Fruit fly (Drosophila melanogaster) whole organism, embryonic: Measurements from ENCODE around the gene CG34327.
A peak's percentile ranks its signal among the peaks of the same experiment; 100 is the strongest.

Experiments used
- CG10366 ChIP-seq: fragments of 200-800 bp; sonication (Bioruptor generic); IDR thresholded peaks from 2 replicates; pipeline ENCODE4 v1.3.6; 2022; ENCODE audit warnings: missing biosample characterization, missing genetic modification characterization
- CG10543 ChIP-seq: fragments of 200-800 bp; sonication (Bioruptor generic); optimal IDR thresholded peaks from 3 replicates; lab custom pipeline; 2017; ENCODE audit warnings: missing biosample characterization, mild to moderate bottlenecking, missing genetic modification characterization, moderate library complexity
- CG10654 ChIP-seq: fragments of 200-800 bp; sonication (Bioruptor generic); optimal IDR thresholded peaks from 2 replicates; lab custom pipeline; 2016; ENCODE audit warnings: missing biosample characterization, missing genetic modification characterization
- CG11085 ChIP-seq: fragments of 200-800 bp; sonication (Bioruptor generic); IDR thresholded peaks from 2 replicates; pipeline ENCODE4 v1.3.6; 2022; ENCODE audit warnings: missing biosample characterization, missing genetic modification characterization
- CG12071 ChIP-seq: fragments of 200-800 bp; sonication (Bioruptor generic); optimal IDR thresholded peaks from 3 replicates; lab custom pipeline; 2018; ENCODE audit warnings: missing biosample characterization, mild to moderate bottlenecking, missing genetic modification characterization
- CG12299 ChIP-seq: fragments of 200-800 bp; sonication (Bioruptor generic); optimal IDR thresholded peaks from 2 replicates; lab custom pipeline; 2018; ENCODE audit warnings: missing biosample characterization, mild to moderate bottlenecking, missing genetic modification characterization
- CG13296 ChIP-seq: fragments of 200-800 bp; sonication (Bioruptor generic); optimal IDR thresholded peaks from 3 replicates; lab custom pipeline; 2018; ENCODE audit warnings: missing biosample characterization, mild to moderate bottlenecking, missing genetic modification characterization
- CG1529 ChIP-seq: fragments of 200-800 bp; sonication (Bioruptor generic); optimal IDR thresholded peaks from 3 replicates; lab custom pipeline; 2018; ENCODE audit warnings: missing biosample characterization, missing genetic modification characterization
- CG1647 ChIP-seq: fragments of 200-800 bp; sonication (Bioruptor generic); optimal IDR thresholded peaks from 3 replicates; lab custom pipeline; 2016; ENCODE audit warnings: missing biosample characterization, missing genetic modification characterization
- CG16815 ChIP-seq: fragments of 200-800 bp; sonication (Bioruptor generic); optimal IDR thresholded peaks from 3 replicates; lab custom pipeline; 2017; ENCODE audit warnings: missing biosample characterization, mild to moderate bottlenecking, missing genetic modification characterization
- CG17612 ChIP-seq: fragments of 200-800 bp; sonication (Bioruptor generic); IDR thresholded peaks from 2 replicates; pipeline ENCODE4 v1.3.6; 2022; ENCODE audit warnings: missing biosample characterization, missing genetic modification characterization
- CG2116 ChIP-seq: fragments of 200-800 bp; sonication (Bioruptor generic); optimal IDR thresholded peaks from 3 replicates; lab custom pipeline; 2018; ENCODE audit warnings: missing biosample characterization, mild to moderate bottlenecking, missing genetic modification characterization
- CG2199 ChIP-seq: fragments of 200-800 bp; sonication (Bioruptor generic); IDR thresholded peaks from 3 replicates; pipeline ENCODE4 v1.3.6; 2022; ENCODE audit warnings: missing biosample characterization, missing genetic modification characterization
- CG31365 ChIP-seq: fragments of 200-800 bp; sonication (Bioruptor generic); optimal IDR thresholded peaks from 2 replicates; lab custom pipeline; 2018; ENCODE audit warnings: missing biosample characterization, mild to moderate bottlenecking, missing genetic modification characterization
- CG3726 ChIP-seq: fragments of 200-800 bp; sonication (Bioruptor generic); IDR thresholded peaks from 3 replicates; pipeline ENCODE4, ENCODE4 v1.3.6; 2022; ENCODE audit warnings: missing biosample characterization, missing genetic modification characterization
- CG3838 ChIP-seq: fragments of 200-800 bp; sonication (Bioruptor generic); optimal IDR thresholded peaks from 3 replicates; lab custom pipeline; 2016; ENCODE audit warnings: missing biosample characterization, missing genetic modification characterization
- CG4424 ChIP-seq: fragments of 200-800 bp; sonication (Bioruptor generic); optimal IDR thresholded peaks from 3 replicates; lab custom pipeline; 2016; ENCODE audit warnings: missing biosample characterization, missing genetic modification characterization
- CG4820 ChIP-seq: fragments of 200-800 bp; sonication (Bioruptor generic); optimal IDR thresholded peaks from 3 replicates; lab custom pipeline; 2016; ENCODE audit warnings: missing biosample characterization, missing genetic modification characterization
- CG6254 ChIP-seq: fragments of 200-800 bp; sonication (Bioruptor generic); optimal IDR thresholded peaks from 3 replicates; lab custom pipeline; 2017; ENCODE audit warnings: mild to moderate bottlenecking, missing biosample characterization, missing genetic modification reagents, missing genetic modification characterization
- CG6272 ChIP-seq: fragments of 200-800 bp; sonication (Bioruptor generic); IDR thresholded peaks from 2 replicates; pipeline ENCODE4 v1.3.6; 2022; ENCODE audit warnings: missing biosample characterization, missing genetic modification characterization
- CG7987 ChIP-seq: fragments of 200-800 bp; sonication (Bioruptor generic); optimal IDR thresholded peaks from 2 replicates; lab custom pipeline; 2018; ENCODE audit warnings: missing biosample characterization, mild to moderate bottlenecking, missing genetic modification characterization, moderate library complexity
- CG8359 ChIP-seq: fragments of 200-800 bp; sonication (Bioruptor generic); optimal IDR thresholded peaks from 2 replicates; lab custom pipeline; 2017; ENCODE audit warnings: missing biosample characterization, mild to moderate bottlenecking, missing genetic modification characterization, borderline replicate concordance
- CG9876 ChIP-seq: fragments of 200-800 bp; sonication (Bioruptor generic); optimal IDR thresholded peaks from 2 replicates; lab custom pipeline; 2016; ENCODE audit warnings: missing biosample characterization, missing genetic modification characterization
- Camta ChIP-seq: fragments of 200-800 bp; sonication (Bioruptor generic); optimal IDR thresholded peaks from 2 replicates; lab custom pipeline; 2016; ENCODE audit warnings: missing biosample characterization, missing genetic modification characterization
- Dip3 ChIP-seq: fragments of 200-800 bp; sonication (Bioruptor generic); optimal IDR thresholded peaks from 3 replicates; lab custom pipeline; 2016; ENCODE audit warnings: missing biosample characterization, missing genetic modification characterization
- Gug ChIP-seq: fragments of 200-800 bp; sonication (Bioruptor generic); IDR thresholded peaks from 4 replicates; pipeline ENCODE4 v1.3.6; 2022; ENCODE audit warnings: missing biosample characterization, missing genetic modification characterization
- Hr78 ChIP-seq, 2 experiments: fragments of 200-800 bp in 1 of 2; fragments of >200 bp in 1 of 2; sonication (Bioruptor generic) in 1 of 2; optimal IDR thresholded peaks; 2 replicates each; lab custom pipeline; 2017 to 2019; ENCODE audit warnings: missing biosample characterization in 2 of 2, missing genetic modification characterization in 2 of 2, mild to moderate bottlenecking in 1 of 2, moderate library complexity in 1 of 2
- Med ChIP-seq: fragments of 200-800 bp; sonication (Bioruptor generic); peaks from one replicate; lab custom pipeline; 2016; ENCODE audit warnings: missing biosample characterization, missing genetic modification characterization, mild to moderate bottlenecking, inconsistent platforms, moderate library complexity
- NC2α ChIP-seq: fragments of 200-800 bp; sonication (Bioruptor generic); optimal IDR thresholded peaks from 2 replicates; lab custom pipeline; 2016; ENCODE audit warnings: missing biosample characterization, missing genetic modification characterization
- NFAT ChIP-seq: fragments of 200-800 bp; sonication (Bioruptor generic); IDR thresholded peaks from 2 replicates; pipeline ENCODE4 v1.3.6; 2022; ENCODE audit warnings: missing biosample characterization, missing genetic modification characterization
- Ptx1 ChIP-seq: fragments of 200-800 bp; sonication (Bioruptor generic); IDR thresholded peaks from 2 replicates; pipeline ENCODE4 v1.3.6; 2022; ENCODE audit warnings: missing biosample characterization, missing genetic modification characterization
- Scr ChIP-seq: fragments of 200-800 bp; sonication (Bioruptor generic); IDR thresholded peaks from 2 replicates; pipeline ENCODE4 v1.3.6; 2022; ENCODE audit warnings: missing biosample characterization, missing genetic modification characterization; ENCODE audit not compliant: partially characterized antibody
- Sry-β ChIP-seq: fragments of 200-800 bp; sonication (Bioruptor generic); optimal IDR thresholded peaks from 2 replicates; lab custom pipeline; 2018; ENCODE audit warnings: missing biosample characterization, mild to moderate bottlenecking, missing genetic modification characterization, moderate library complexity
- YL-1 ChIP-seq: fragments of 200-800 bp; sonication (Bioruptor generic); optimal IDR thresholded peaks from 3 replicates; lab custom pipeline; 2017; ENCODE audit warnings: missing biosample characterization, mild to moderate bottlenecking, missing genetic modification characterization
- al ChIP-seq: fragments of 200-800 bp; sonication (Bioruptor generic); IDR thresholded peaks from 2 replicates; pipeline ENCODE4 v1.3.6; 2022; ENCODE audit warnings: missing biosample characterization, missing genetic modification characterization
- az2 ChIP-seq: fragments of 200-800 bp; sonication (Bioruptor generic); optimal IDR thresholded peaks from 3 replicates; lab custom pipeline; 2016; ENCODE audit warnings: missing biosample characterization, missing genetic modification characterization
- bab2 ChIP-seq: fragments of 200-800 bp; sonication (Bioruptor generic); optimal IDR thresholded peaks from 2 replicates; lab custom pipeline; 2016; ENCODE audit warnings: missing biosample characterization, missing genetic modification characterization
- crc ChIP-seq: fragments of 200-800 bp; sonication (Bioruptor generic); optimal IDR thresholded peaks from 2 replicates; lab custom pipeline; 2016; ENCODE audit warnings: missing biosample characterization, missing genetic modification characterization
- crol ChIP-seq: fragments of 200-800 bp; sonication (Bioruptor generic); IDR thresholded peaks from 2 replicates; pipeline ENCODE4 v1.3.6; 2022; ENCODE audit warnings: missing biosample characterization, missing genetic modification characterization
- lilli ChIP-seq: fragments of 200-800 bp; sonication (Bioruptor generic); optimal IDR thresholded peaks from 3 replicates; lab custom pipeline; 2016; ENCODE audit warnings: missing biosample characterization, missing genetic modification characterization
- lov ChIP-seq, 2 experiments: fragments of 200-800 bp in 1 of 2; fragments of >200 bp in 1 of 2; sonication (Bioruptor generic) in 1 of 2; IDR thresholded peaks in 1 of 2; optimal IDR thresholded peaks in 1 of 2; 2 replicates in 1 of 2; 3 replicates in 1 of 2; pipeline versions ENCODE4 v1.3.6 to Lab custom; 2017 to 2022; ENCODE audit warnings: missing biosample characterization in 1 of 2, missing genetic modification characterization in 1 of 2
- luna ChIP-seq: fragments of 200-800 bp; sonication (Bioruptor generic); optimal IDR thresholded peaks from 2 replicates; lab custom pipeline; 2016; ENCODE audit warnings: missing biosample characterization, missing genetic modification characterization
- nau ChIP-seq: fragments of 200-800 bp; sonication (Bioruptor generic); optimal IDR thresholded peaks from 3 replicates; lab custom pipeline; 2017; ENCODE audit warnings: missing biosample characterization, mild to moderate bottlenecking, missing genetic modification characterization, missing genetic modification reagents
- pfk ChIP-seq: fragments of 200-800 bp; sonication (Bioruptor generic); optimal IDR thresholded peaks from 2 replicates; lab custom pipeline; 2018; ENCODE audit warnings: missing biosample characterization, mild to moderate bottlenecking, missing genetic modification characterization, moderate library complexity
- pita ChIP-seq: fragments of 200-800 bp; sonication (Bioruptor generic); optimal IDR thresholded peaks from 2 replicates; lab custom pipeline; 2017; ENCODE audit warnings: missing biosample characterization, mild to moderate bottlenecking, missing genetic modification characterization
- scrt ChIP-seq: fragments of 200-800 bp; sonication (Bioruptor generic); optimal IDR thresholded peaks from 2 replicates; lab custom pipeline; 2018; ENCODE audit warnings: missing biosample characterization, mild to moderate bottlenecking, missing genetic modification characterization, moderate library complexity
- sisA ChIP-seq: fragments of 200-800 bp; sonication (Bioruptor generic); IDR thresholded peaks from 2 replicates; pipeline ENCODE4 v1.3.6; 2022; ENCODE audit warnings: missing biosample characterization, missing genetic modification characterization
- sr ChIP-seq: fragments of 200-800 bp; sonication (Bioruptor generic); IDR thresholded peaks from 3 replicates; pipeline ENCODE4 v1.3.6; 2022; ENCODE audit warnings: missing biosample characterization, missing genetic modification characterization
- twi ChIP-seq: fragments of 200-800 bp; optimal IDR thresholded peaks from 2 replicates; lab custom pipeline; 2019; ENCODE audit warnings: missing biosample characterization, mild to moderate bottlenecking, missing genetic modification characterization, moderate library complexity
- unc-4 ChIP-seq: fragments of 200-800 bp; sonication (Bioruptor generic); IDR thresholded peaks from 2 replicates; pipeline ENCODE4 v1.3.6; 2022; ENCODE audit warnings: missing biosample characterization, missing genetic modification characterization; ENCODE audit not compliant: partially characterized antibody

The CG34327 gene

DNA sequence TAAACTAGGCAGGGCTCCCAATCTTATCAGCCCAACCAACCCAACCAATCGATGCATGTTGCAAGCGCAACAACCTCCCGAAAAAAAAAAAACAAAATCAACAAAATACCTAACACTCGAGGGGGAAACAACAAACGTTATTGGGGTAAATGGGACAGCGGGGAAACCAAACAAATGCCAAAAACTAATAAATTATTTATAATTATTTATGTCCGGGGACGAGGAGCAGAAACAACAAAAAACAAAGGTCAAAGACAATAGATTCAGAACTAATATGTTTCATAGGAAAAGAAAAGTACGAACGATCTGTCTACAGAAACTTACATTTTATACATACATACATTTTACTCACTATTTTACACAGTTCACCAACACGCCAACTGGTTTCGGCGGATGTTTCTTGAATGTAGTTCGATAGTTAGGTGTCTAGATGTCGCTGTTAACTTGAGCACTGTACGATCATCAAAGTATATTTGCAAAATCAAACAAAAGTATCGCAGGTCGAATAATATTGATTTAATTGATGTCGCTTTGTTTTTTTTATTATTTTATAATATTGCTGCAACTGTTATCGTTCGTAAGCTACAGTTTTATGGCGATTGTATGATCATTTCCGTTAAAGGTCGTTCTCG, 47.9 kb downstream of the CG34327 start (continued):
- TF ChIP-seq luna (GFP tag; lab: Kevin White, UChicago) (no peak), CG7987 (GFP tag; lab: Kevin White, UChicago) (peak; percentile 41), nau (GFP tag; lab: Kevin White, UChicago) (no peak), pfk (GFP tag; lab: Kevin White, UChicago) (no peak), sisA (GFP tag; lab: Robert Waterston, UW) (no peak; the same call in 1 of the 2 replicates), CG3838 (GFP tag; lab: Kevin White, UChicago) (peak; percentile 23), Ptx1 (GFP tag; lab: Robert Waterston, UW) (peak; percentile 49; the same call in 1 of the 2 replicates), lov (optimal IDR thresholded peaks at IDR 0.05; lab: Kevin White, UChicago) (no peak), lov (GFP tag; IDR thresholded peaks at IDR 0.05; lab: Robert Waterston, UW) (no peak), CG1647 (GFP tag; lab: Kevin White, UChicago) (peak; percentile 4), scrt (GFP tag; lab: Kevin White, UChicago) (no peak), CG31365 (tag; lab: Kevin White, UChicago) (peak; percentile 4), CG8359 (GFP tag; lab: Kevin White, UChicago) (no peak), CG11085 (GFP tag; lab: Robert Waterston, UW) (no peak), YL-1 (GFP tag; lab: Kevin White, UChicago) (no peak), az2 (peak; percentile 30), Med (peak; percentile 86), CG6272 (GFP tag; lab: Robert Waterston, UW) (no peak), CG4424 (GFP tag; lab: Kevin White, UChicago) (peak; percentile 9), sr (GFP tag; lab: Robert Waterston, UW) (no peak), Sry-β (no peak), NFAT (GFP tag; lab: Robert Waterston, UW) (peak; percentile 68; the same call in 1 of the 2 replicates), crol (no peak), CG6254 (GFP tag; lab: Kevin White, UChicago) (no peak), al (GFP tag; lab: Robert Waterston, UW) (no peak), Dip3 (GFP tag; lab: Kevin White, UChicago) (peak; percentile 17), CG3726 (GFP tag; lab: Robert Waterston, UW) (no peak), CG9876 (GFP tag; lab: Kevin White, UChicago) (peak; percentile 19), CG2116 (GFP tag; lab: Kevin White, UChicago) (no peak), CG12299 (tag; lab: Kevin White, UChicago) (no peak), CG2199 (GFP tag; lab: Robert Waterston, UW) (peak; percentile 93), CG12071 (GFP tag; lab: Kevin White, UChicago) (no peak), Gug (no peak), crc (GFP tag; lab: Kevin White, UChicago) (no peak), CG10654 (no peak), Hr78 (GFP tag; optimal IDR thresholded peaks at IDR 0.05; lab: Kevin White, UChicago) (peak in 1 of 2 experiments; percentile 70), CG4820 (peak; percentile 16), lilli (GFP tag; lab: Kevin White, UChicago) (peak; percentile 46), NC2α (GFP tag; lab: Kevin White, UChicago) (no peak), CG10543 (GFP tag; lab: Kevin White, UChicago) (no peak), CG10366 (GFP tag; lab: Robert Waterston, UW) (peak; percentile 40; the same call in 1 of the 2 replicates), Scr (GFP tag; lab: Robert Waterston, UW) (no peak), Camta (GFP tag; lab: Kevin White, UChicago) (no peak), CG16815 (GFP tag; lab: Kevin White, UChicago) (no peak), twi (tag; lab: Kevin White, UChicago) (no peak), CG1529 (no peak), unc-4 (GFP tag; lab: Robert Waterston, UW) (no peak), CG13296 (GFP tag; lab: Kevin White, UChicago) (no peak), pita (GFP tag; lab: Kevin White, UChicago) (peak; percentile 53), CG17612 (GFP tag; lab: Robert Waterston, UW) (no peak), bab2 (GFP tag; lab: Kevin White, UChicago) (no peak)
